Worm (Caenorhabditis elegans): ENCODE measurements around the gene unc-2.
A peak's percentile ranks its signal among the peaks of the same experiment; 100 is the strongest.

unc-2 gene

DNA sequence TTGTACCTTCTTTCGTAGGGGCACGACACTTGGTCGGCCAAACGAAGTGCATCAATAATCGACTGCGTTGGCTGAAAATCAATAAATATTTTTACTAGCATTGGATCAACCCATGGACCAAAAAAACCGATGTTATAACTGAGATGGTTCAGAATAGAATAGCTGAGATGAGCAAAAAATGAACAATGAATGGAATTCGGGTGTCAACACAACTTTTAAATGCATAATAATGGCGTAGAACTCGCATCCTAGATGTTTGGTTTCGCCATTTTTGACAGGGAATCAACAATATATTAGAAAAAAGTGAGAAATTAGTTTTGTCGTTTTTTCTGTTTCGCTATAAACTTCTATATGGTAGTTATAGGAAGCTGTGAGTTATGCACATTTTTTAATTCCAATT is 99.1 kb downstream of the unc-2 start, which contains the start of gene F54G2.1:
Gene F54G2.1 (minus strand): TSS at position 101 of the 400 bp plus-strand sequence.
- TF ChIP-seq ztf-26 (tag; optimal IDR thresholded peaks at IDR 0.05) (no peak), die-1 (tag; optimal IDR thresholded peaks at IDR 0.05) (no peak), lin-40 (tag; optimal IDR thresholded peaks at IDR 0.05) (no peak), nfya-2 (GFP tag; IDR thresholded peaks at IDR 0.05) (no peak)

DNA sequence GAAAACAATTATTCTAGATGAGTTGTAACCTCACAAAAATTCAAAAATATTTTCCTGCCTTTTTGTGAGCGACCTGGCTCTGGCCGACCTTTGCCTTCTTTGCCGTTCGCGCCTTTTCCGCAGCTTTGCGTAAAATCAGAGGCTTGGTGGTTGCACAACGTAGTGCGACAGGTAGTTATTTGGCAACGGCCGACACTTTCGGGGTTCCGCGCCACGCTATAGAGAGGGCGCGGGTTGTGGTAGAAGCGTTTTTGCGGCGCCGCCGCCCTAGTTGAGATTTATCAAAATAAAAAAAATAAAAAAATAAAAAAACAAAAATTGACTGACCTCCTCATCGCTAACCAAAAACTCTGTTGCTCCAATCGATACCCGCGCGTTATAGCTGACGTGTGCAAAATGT is 99.5 kb downstream of the unc-2 start:
- no peak for TF ChIP-seq dox-1 (GFP tag; IDR thresholded peaks at IDR 0.05)
- TF ChIP-seq snpc-4 (GFP tag; optimal IDR thresholded peaks at IDR 0.05): peak; percentile 45
- peak; percentile 38 to 94 (median 81) for TF ChIP-seq snpc-4 (tag; optimal IDR thresholded peaks at IDR 0.05)
- TF ChIP-seq snpc-1.1 (tag; optimal IDR thresholded peaks at IDR 0.05; ENCODE audit: insufficient read depth): peak; percentile 78
